Fruit fly (Drosophila melanogaster): ENCODE measurements around the gene AspRS-m.

DNA sequence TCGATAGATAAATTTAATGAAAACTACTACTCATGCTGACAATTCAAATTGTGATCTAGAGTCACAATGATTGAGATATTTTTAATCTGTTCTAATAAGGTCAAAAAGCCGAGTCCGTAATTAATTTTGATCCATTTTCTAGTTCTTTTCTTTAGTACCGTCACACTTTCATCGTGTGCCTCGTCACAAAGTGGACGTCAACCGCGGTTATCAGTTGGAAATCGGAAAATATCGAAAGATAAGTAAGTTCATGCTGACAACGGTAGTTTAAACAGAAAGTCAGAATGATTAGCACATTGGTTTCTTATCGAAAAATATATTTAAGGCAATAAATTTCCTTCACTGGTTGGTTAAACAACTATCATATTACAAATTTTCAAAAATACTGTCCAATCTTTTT is 23.6 kb downstream of the AspRS-m start:
- TF ChIP-seq CG9705 (GFP tag; optimal IDR thresholded peaks at IDR 0.05) (no peak), lola (GFP tag; optimal IDR thresholded peaks at IDR 0.05) (no peak), OdsH (GFP tag; optimal IDR thresholded peaks at IDR 0.05) (no peak), Abd-B (GFP tag; optimal IDR thresholded peaks at IDR 0.05) (no peak), usp (GFP tag; optimal IDR thresholded peaks at IDR 0.05) (no peak), Hr78 (GFP tag; optimal IDR thresholded peaks at IDR 0.05) (no peak), pan (optimal IDR thresholded peaks at IDR 0.05) (no peak), N (GFP tag; optimal IDR thresholded peaks at IDR 0.05) (no peak), psq (GFP tag; optimal IDR thresholded peaks at IDR 0.05) (no peak)

Data from whole organism, wandering third instar larva.